Worm (Caenorhabditis elegans): ENCODE results near the gene F53H4.2.

The F53H4.2 gene

DNA sequence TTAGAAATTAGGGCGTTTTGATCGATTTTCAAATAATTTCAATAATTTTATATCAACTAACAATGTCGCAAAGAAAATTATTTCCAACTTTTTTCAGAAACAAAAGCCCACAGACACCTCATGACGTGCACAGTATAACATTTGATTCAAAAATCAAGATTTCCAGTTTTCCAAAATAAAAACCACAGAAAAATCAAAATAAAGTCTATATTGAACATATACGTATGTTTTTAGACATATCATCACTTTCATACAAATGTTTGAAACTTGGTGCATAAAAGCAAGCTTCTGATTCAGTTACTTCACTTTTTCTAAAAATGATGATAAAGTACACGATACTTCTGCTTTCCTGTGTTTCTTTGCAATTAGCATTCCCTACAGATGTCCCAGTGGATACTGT is at the start of gene F53H4.2:
F53H4.2 (plus strand) TSS at position 301 of the 400 bp plus-strand sequence.
- TF ChIP-seq hlh-11 (tag; optimal IDR thresholded peaks at IDR 0.05) (no peak), lin-15B (tag; optimal IDR thresholded peaks at IDR 0.05) (no peak), unc-62 (GFP tag; optimal IDR thresholded peaks at IDR 0.05 in 1 of 2) (peak in 1 of 2 experiments; percentile 55), unc-62 (tag; optimal IDR thresholded peaks at IDR 0.05) (no peak), hlh-30 (tag; optimal IDR thresholded peaks at IDR 0.05; ENCODE audit: insufficient read depth) (no peak), spr-3 (GFP tag; optimal IDR thresholded peaks at IDR 0.05) (no peak)

DNA sequence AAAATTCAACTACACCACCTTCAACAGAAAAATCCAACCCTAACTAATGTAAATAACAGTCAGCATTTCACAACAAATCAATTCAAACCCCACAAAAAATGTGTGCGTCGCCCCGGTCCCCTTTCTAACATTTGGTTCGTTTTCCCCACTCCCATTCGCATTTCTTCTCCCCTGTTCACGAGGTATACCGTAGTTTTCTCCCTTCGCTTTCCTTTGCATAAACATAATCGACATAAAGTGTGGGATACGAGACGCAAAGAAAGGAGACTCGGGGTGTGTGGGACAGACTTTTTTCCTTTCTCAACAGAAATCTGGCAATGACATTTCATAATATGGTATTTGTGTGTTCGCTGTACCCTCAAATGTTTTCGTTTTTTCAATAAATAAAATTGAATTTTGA is 45.6 kb upstream of the F53H4.2 start:
- TF ChIP-seq F49E8.2 (tag; optimal IDR thresholded peaks at IDR 0.05; ENCODE audit: borderline replicate concordance) (no peak), ceh-62 (tag; optimal IDR thresholded peaks at IDR 0.05) (no peak), ZK337.2 (GFP tag; IDR thresholded peaks at IDR 0.05) (no peak), dmd-6 (GFP tag; IDR thresholded peaks at IDR 0.05) (no peak), pqm-1 (tag; optimal IDR thresholded peaks at IDR 0.05) (no peak), ceh-32 (tag; optimal IDR thresholded peaks at IDR 0.05; ENCODE audit: poor library complexity) (no peak), lsy-2 (tag; optimal IDR thresholded peaks at IDR 0.05) (no peak)

DNA sequence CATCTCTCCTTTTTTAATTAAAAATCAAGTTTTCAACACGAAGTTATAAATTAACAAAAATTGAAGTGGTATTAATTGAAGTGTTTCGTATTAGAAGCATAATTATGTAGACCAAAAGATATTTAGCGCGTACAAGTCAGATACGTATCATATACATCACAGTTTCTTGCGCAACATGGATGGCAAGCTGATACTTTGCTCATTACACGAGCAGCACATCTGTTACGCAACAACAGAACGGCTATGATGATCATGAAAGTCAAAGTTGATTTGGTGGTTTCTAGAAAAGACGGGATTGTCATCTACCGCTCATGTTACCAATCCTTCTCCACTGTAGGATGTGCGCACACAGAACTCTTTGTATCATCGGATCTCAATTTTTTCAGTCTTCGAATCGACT is 42.4 kb upstream of the F53H4.2 start:
- TF ChIP-seq zip-11 (GFP tag; IDR thresholded peaks at IDR 0.05), result no peak
- TF ChIP-seq unc-62 (GFP tag; optimal IDR thresholded peaks at IDR 0.05 in 1 of 2), result peak in 1 of 2 experiments; percentile 74
- TF ChIP-seq unc-62 (tag; optimal IDR thresholded peaks at IDR 0.05), result no peak
- TF ChIP-seq pqm-1 (tag; optimal IDR thresholded peaks at IDR 0.05), result no peak
- no peak for TF ChIP-seq dmd-8 (GFP tag; IDR thresholded peaks at IDR 0.05)
- peak; percentile 75 for TF ChIP-seq aha-1 (tag)
- no peak for TF ChIP-seq egl-27 (tag; optimal IDR thresholded peaks at IDR 0.05)
- TF ChIP-seq madf-5 (GFP tag; IDR thresholded peaks at IDR 0.05), result no peak

DNA sequence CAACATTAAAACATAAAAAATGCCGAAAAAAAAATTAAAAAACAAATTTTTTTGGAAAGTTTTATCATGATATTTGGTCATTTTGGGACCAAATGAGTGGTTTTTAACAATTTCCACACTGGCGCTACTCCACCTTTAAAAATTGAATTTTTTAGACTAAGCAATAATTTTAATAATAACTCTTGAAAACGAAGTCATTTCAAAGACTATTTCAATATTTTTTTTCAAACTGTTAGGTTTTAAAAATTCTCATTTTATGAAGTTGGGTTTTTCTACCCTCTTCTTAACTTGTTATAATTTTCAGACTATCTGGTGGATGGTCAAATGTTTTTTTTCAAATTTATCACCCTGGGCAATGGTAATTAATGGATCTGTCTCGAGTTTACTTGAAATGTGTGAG is 34.8 kb upstream of the F53H4.2 start, which contains the start of gene Y7A5A.8:
Y7A5A.8 (plus strand) TSS at position 301 of the 400 bp plus-strand sequence.
- no peak for TF ChIP-seq ZK337.2 (GFP tag; IDR thresholded peaks at IDR 0.05)
- no peak for TF ChIP-seq ama-1 (optimal IDR thresholded peaks at IDR 0.05)
- no peak for TF ChIP-seq zip-2 (tag; optimal IDR thresholded peaks at IDR 0.05)
- TF ChIP-seq lim-7 (GFP tag; IDR thresholded peaks at IDR 0.05), result no peak
- no peak for TF ChIP-seq vab-7 (GFP tag; IDR thresholded peaks at IDR 0.05)
- TF ChIP-seq pha-4 (GFP tag; IDR thresholded peaks at IDR 0.05), result no peak
- TF ChIP-seq pha-4 (tag; optimal IDR thresholded peaks at IDR 0.05), result no peak

DNA sequence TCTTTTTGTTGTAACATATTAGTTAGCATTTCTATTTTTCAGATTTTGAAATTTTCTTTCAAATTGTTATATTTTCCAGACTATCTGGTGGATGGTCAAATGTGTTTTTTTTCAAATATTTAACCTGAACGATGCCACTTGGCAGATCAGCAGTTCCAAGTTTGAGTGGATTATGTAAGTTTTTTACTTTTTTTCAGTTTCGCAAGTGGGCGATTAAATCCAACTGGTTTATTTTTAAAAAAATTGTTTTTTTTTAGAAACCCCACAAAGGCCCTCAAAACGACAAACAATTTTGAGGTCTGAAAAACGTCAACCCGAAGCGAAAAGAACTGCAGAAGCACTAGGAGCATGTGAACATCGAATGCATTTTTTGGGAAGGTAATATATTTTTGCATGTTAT is 30.1 kb upstream of the F53H4.2 start, which contains the start of gene Y7A5A.9:
Y7A5A.9 (plus strand) TSS at position 301 of the 400 bp plus-strand sequence.
- peak; percentile 54 for TF ChIP-seq aha-1 (tag)
- no peak for TF ChIP-seq php-3 (GFP tag; IDR thresholded peaks at IDR 0.05)

DNA sequence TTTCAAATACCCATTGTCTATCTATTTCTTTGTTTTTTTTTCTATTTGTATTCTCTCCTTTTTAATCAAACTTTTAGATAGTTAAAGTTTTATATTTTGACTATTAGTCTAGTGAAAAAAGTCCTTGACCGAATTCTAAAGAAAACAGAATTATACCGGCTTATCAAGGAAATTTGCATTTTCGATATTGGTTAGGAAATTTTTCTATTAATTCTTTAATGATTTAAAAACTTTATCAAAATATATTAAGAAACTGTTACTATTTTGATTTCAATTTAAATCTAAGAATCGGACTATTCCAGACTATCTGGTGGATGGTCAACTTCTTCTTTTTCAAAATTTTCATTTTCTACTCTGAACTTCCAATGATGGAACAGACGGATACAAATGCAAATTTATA is 28.9 kb upstream of the F53H4.2 start, which contains the start of gene Y7A5A.20:
Y7A5A.20 (plus strand) TSS at position 301 of the 400 bp plus-strand sequence.
- TF ChIP-seq lin-13 (GFP tag; optimal IDR thresholded peaks at IDR 0.05), result no peak

DNA sequence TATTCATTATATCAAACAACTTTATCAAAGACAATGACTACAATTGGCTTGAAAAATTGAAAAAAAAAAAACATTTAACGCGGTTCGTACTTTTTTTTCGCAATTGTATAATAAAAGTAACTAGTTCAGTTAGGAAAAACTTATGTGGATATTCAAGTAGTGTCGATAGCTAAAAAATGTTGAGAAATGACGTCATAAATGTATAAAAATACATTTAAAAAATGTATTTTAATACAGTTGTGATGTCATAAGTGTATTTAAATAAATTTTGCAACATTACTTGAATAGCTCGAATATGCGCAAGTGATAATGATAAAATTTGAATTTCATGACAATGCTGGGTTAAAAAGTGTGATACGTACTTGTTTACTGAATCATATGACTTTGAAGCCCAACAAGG is 25.4 kb upstream of the F53H4.2 start:
- no peak for TF ChIP-seq spr-1 (tag; optimal IDR thresholded peaks at IDR 0.05)
- TF ChIP-seq lin-15B (tag; optimal IDR thresholded peaks at IDR 0.05), result no peak
- no peak for TF ChIP-seq aly-2 (tag; optimal IDR thresholded peaks at IDR 0.05)
- TF ChIP-seq nhr-237 (tag; optimal IDR thresholded peaks at IDR 0.05), result no peak
- TF ChIP-seq nhr-48 (tag; optimal IDR thresholded peaks at IDR 0.05), result no peak
- no peak for TF ChIP-seq ceh-20 (GFP tag; IDR thresholded peaks at IDR 0.05)
- no peak for TF ChIP-seq egl-27 (tag; optimal IDR thresholded peaks at IDR 0.05)
- TF ChIP-seq lin-38 (GFP tag; IDR thresholded peaks at IDR 0.05), result no peak
- no peak for TF ChIP-seq ceh-32 (tag; optimal IDR thresholded peaks at IDR 0.05; ENCODE audit: poor library complexity)
- no peak for TF ChIP-seq nhr-76 (tag; optimal IDR thresholded peaks at IDR 0.05)
- no peak for TF ChIP-seq nhr-10 (tag; optimal IDR thresholded peaks at IDR 0.05)
- no peak for TF ChIP-seq mxl-3 (GFP tag; optimal IDR thresholded peaks at IDR 0.05)
- TF ChIP-seq daf-16 (GFP tag; optimal IDR thresholded peaks at IDR 0.05), result no peak
- TF ChIP-seq daf-16 (tag; optimal IDR thresholded peaks at IDR 0.05), result no peak
- TF ChIP-seq cey-2 (tag; optimal IDR thresholded peaks at IDR 0.05; ENCODE audit: borderline replicate concordance, insufficient read depth), result no peak
